Worm (Caenorhabditis elegans): ENCODE data around the gene C01G5.5.

C01G5.5 gene

DNA sequence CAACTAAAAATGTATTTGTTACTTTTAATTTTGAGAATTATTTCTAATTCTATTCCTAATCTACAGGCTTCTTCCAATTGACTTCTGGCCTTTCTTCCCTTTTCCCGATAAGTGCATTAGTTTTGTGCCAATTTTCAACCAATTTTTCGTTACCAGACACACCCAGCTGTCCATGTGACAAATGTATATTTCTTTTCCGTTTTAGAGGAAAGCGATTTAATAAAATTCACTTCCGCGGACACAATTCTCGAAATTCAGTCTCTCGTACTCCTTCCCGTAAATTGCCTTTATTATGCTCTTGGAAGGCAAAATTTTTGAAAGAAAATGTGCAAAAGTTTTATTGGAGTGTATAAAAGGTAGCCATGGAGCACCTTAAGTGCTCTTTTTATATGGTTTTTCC lies 18.6 kb downstream of the C01G5.5 start:
- no peak for TF ChIP-seq pbrm-1 (GFP tag; IDR thresholded peaks at IDR 0.05)
- TF ChIP-seq hmg-1.2 (GFP tag; IDR thresholded peaks at IDR 0.05) = no peak
- TF ChIP-seq ztf-26 (tag; optimal IDR thresholded peaks at IDR 0.05) = no peak
- no peak for TF ChIP-seq athp-1 (tag; optimal IDR thresholded peaks at IDR 0.05)
- no peak for TF ChIP-seq F39B2.1 (GFP tag; IDR thresholded peaks at IDR 0.05)
- no peak for TF ChIP-seq rec-8 (tag; optimal IDR thresholded peaks at IDR 0.05)
- TF ChIP-seq mes-4 (tag; optimal IDR thresholded peaks at IDR 0.05) = no peak
- no peak for TF ChIP-seq madf-6 (GFP tag; IDR thresholded peaks at IDR 0.05)
- TF ChIP-seq F52B5.7 (tag; optimal IDR thresholded peaks at IDR 0.05) = no peak

DNA sequence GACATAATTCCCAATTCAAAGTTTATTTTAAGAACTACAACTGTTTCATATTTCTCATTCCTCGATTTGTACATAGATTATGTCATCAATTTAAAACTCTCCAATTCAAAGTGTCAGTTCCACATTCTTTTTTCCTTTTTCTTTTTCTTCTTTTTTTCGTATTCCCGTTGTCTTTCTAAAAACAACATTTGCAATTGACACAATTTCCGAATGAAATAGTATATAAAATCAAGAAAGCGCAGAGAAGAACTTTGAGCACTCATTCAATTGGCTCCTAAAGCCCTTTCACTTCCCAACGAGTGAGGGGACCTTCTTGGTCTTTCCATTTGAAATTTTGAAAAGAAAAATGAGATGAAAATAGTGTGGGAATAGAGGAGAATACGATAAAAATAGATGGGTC lies 23.0 kb downstream of the C01G5.5 start:
- TF ChIP-seq F55B11.4 (tag; optimal IDR thresholded peaks at IDR 0.05; ENCODE audit: borderline replicate concordance, insufficient read depth) = no peak
- TF ChIP-seq lsy-27 (tag; optimal IDR thresholded peaks at IDR 0.05; ENCODE audit: borderline replicate concordance, insufficient read depth) = no peak
- TF ChIP-seq ets-4 (GFP tag; optimal IDR thresholded peaks at IDR 0.05) = no peak
- TF ChIP-seq lin-26 (GFP tag; IDR thresholded peaks at IDR 0.05) = no peak
- TF ChIP-seq B0261.1 (tag; optimal IDR thresholded peaks at IDR 0.05) = no peak
- TF ChIP-seq repo-1 (tag; optimal IDR thresholded peaks at IDR 0.05) = no peak
- TF ChIP-seq dox-1 (GFP tag; IDR thresholded peaks at IDR 0.05) = no peak
- TF ChIP-seq aptf-2 (GFP tag; conservative IDR thresholded peaks at IDR 0.05) = no peak
- TF ChIP-seq egl-18 (GFP tag; IDR thresholded peaks at IDR 0.05) = no peak
- TF ChIP-seq ceh-27 (GFP tag; optimal IDR thresholded peaks at IDR 0.05) = no peak
- no peak for TF ChIP-seq attf-5 (GFP tag; optimal IDR thresholded peaks at IDR 0.05)
- TF ChIP-seq F33H1.4 (GFP tag; IDR thresholded peaks at IDR 0.05) = no peak
- no peak for TF ChIP-seq hrde-1 (tag; optimal IDR thresholded peaks at IDR 0.05; ENCODE audit: borderline replicate concordance)
- TF ChIP-seq hsf-1 (GFP tag; IDR thresholded peaks at IDR 0.05) = no peak
- TF ChIP-seq snpc-4 (GFP tag; optimal IDR thresholded peaks at IDR 0.05) = no peak
- no peak for TF ChIP-seq snpc-4 (tag; optimal IDR thresholded peaks at IDR 0.05)
- TF ChIP-seq hmg-20 (GFP tag; IDR thresholded peaks at IDR 0.05) = no peak

DNA sequence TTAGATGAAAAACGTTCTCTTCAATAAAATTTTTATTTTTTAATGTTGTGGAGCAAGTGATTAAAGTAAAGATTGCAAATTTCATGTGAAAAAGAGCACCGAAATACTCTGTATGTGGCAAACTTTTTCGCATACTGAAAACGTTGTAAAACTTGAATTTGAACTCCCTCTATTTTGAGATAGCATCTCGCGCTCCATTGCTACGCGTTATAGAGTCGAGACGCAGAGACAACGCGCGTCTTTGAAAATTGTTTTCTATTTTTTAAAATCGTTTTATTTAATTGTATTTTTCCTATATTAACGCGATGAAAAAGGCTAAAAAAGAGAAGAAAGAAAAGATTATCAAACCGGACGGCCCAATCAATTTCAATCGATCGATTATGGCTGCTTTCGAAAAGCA lies 24.2 kb downstream of the C01G5.5 start, which contains the start of gene fan-1:
TSS of gene fan-1 (plus strand) at position 78 of the 400 bp plus-strand sequence.
- TF ChIP-seq hmg-1.2 (GFP tag; IDR thresholded peaks at IDR 0.05) (peak; percentile 88), ekl-4 (GFP tag; IDR thresholded peaks at IDR 0.05) (no peak), snpc-1.3 (tag; optimal IDR thresholded peaks at IDR 0.05; ENCODE audit: insufficient read depth) (peak; percentile 27), tbp1 (GFP tag; optimal IDR thresholded peaks at IDR 0.05) (peak; percentile 26), Y53G8AR.9 (GFP tag; conservative IDR thresholded peaks at IDR 0.05) (no peak), mes-4 (tag; optimal IDR thresholded peaks at IDR 0.05) (no peak), efl-1 (GFP tag; optimal IDR thresholded peaks at IDR 0.05) (peak; percentile 72), T26A5.8 (tag; optimal IDR thresholded peaks at IDR 0.05) (no peak), snpc-3.4 (tag; optimal IDR thresholded peaks at IDR 0.05) (peak; percentile 37), dpl-1 (GFP tag; optimal IDR thresholded peaks at IDR 0.05) (peak; percentile 52), snpc-4 (GFP tag; optimal IDR thresholded peaks at IDR 0.05) (no peak), snpc-4 (tag; optimal IDR thresholded peaks at IDR 0.05) (peak in 2 of 4 experiments; percentile 74 to 83), pbrm-1 (GFP tag; IDR thresholded peaks at IDR 0.05) (no peak), lin-35 (GFP tag; optimal IDR thresholded peaks at IDR 0.05) (peak in 1 of 3 experiments; percentile 90), B0035.1 (tag; optimal IDR thresholded peaks at IDR 0.05) (no peak), cebp-1 (GFP tag; IDR thresholded peaks at IDR 0.05) (no peak), cebp-1 (tag; optimal IDR thresholded peaks at IDR 0.05) (peak; percentile 37), lin-54 (GFP tag; optimal IDR thresholded peaks at IDR 0.05) (peak; percentile 93), mcd-1 (GFP tag; IDR thresholded peaks at IDR 0.05) (peak; percentile 87), T07F8.4 (tag; optimal IDR thresholded peaks at IDR 0.05) (no peak), nhr-27 (tag; optimal IDR thresholded peaks at IDR 0.05) (no peak), F33H1.4 (GFP tag; IDR thresholded peaks at IDR 0.05) (peak; percentile 18; the same call in 1 of the 2 replicates)

All from whole organism, young adult.